Fruit fly (Drosophila melanogaster): ENCODE results near the gene CG8478.

DNA sequence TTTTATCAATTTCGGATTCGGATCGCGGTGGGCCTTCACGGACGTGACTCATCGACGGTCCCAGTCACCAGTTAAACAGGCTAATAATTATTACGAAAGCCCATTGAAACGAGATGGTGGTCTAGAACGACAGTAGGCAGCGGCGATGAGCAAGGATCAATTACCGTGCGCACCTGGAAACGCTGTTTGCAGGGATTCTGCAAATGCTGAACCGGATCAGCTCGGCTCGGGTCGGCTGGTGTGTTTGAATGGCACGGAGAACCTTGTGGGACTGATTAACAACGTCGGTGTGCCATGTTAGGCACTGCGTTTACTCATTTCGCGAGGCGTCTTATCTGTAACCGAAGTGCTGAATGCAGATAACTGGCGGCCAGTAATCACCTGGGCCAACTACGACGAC is 10.7 kb downstream of the CG8478 start, which contains the start of gene Whamy:
- TF ChIP-seq CG8478 (optimal IDR thresholded peaks at IDR 0.05) = no peak
- TF ChIP-seq Dll (optimal IDR thresholded peaks at IDR 0.05) = no peak
- no peak for TF ChIP-seq psq (optimal IDR thresholded peaks at IDR 0.05)
- no peak for TF ChIP-seq EcR (GFP tag; optimal IDR thresholded peaks at IDR 0.05)
- TF ChIP-seq pan (optimal IDR thresholded peaks at IDR 0.05) = no peak
- no peak for TF ChIP-seq usp (GFP tag; optimal IDR thresholded peaks at IDR 0.05)
